Fruit fly (Drosophila melanogaster) whole organism, pupa: ENCODE data around the gene CG5665.

Experiments used
- CG10348 ChIP-seq: fragments of 200-800 bp; sonication (Bioruptor generic); IDR thresholded peaks from 2 replicates; pipeline ENCODE4 v1.3.6; 2022; ENCODE audit warnings: missing biosample characterization, missing genetic modification characterization
- CG12605 ChIP-seq: fragments of 200-800 bp; sonication (Bioruptor generic); IDR thresholded peaks from 2 replicates; pipeline ENCODE4 v1.3.6; 2022; ENCODE audit warnings: missing biosample characterization, missing genetic modification characterization
- CG13204 ChIP-seq: fragments of 200-800 bp; sonication (Bioruptor generic); optimal IDR thresholded peaks from 2 replicates; lab custom pipeline; 2018; ENCODE audit warnings: missing biosample characterization, mild to moderate bottlenecking, missing genetic modification characterization, moderate library complexity
- CG14655 ChIP-seq: fragments of 200-800 bp; sonication (Bioruptor generic); optimal IDR thresholded peaks from 3 replicates; lab custom pipeline; 2017; ENCODE audit warnings: mild to moderate bottlenecking, missing biosample characterization, missing genetic modification reagents, missing genetic modification characterization
- CG15710 ChIP-seq: fragments of 200-800 bp; sonication (Bioruptor generic); optimal IDR thresholded peaks from 2 replicates; lab custom pipeline; 2018; ENCODE audit warnings: missing biosample characterization, mild to moderate bottlenecking, missing genetic modification characterization, moderate library complexity
- CG17806 ChIP-seq: fragments of 200-800 bp; sonication (Bioruptor generic); optimal IDR thresholded peaks from 2 replicates; lab custom pipeline; 2018; ENCODE audit warnings: missing biosample characterization, mild to moderate bottlenecking, missing genetic modification characterization, moderate library complexity
- CG32121 ChIP-seq: fragments of 200-800 bp; sonication (Bioruptor generic); IDR thresholded peaks from 2 replicates; pipeline ENCODE4 v1.3.6; 2022; ENCODE audit warnings: missing biosample characterization, missing genetic modification characterization
- CG34367 ChIP-seq: fragments of 200-800 bp; sonication (Bioruptor generic); optimal IDR thresholded peaks from 2 replicates; lab custom pipeline; 2018; ENCODE audit warnings: missing biosample characterization, mild to moderate bottlenecking, missing genetic modification characterization
- CG4496 ChIP-seq: fragments of 200-800 bp; sonication (Bioruptor generic); IDR thresholded peaks from 3 replicates; pipeline ENCODE4 v1.3.6; 2022; ENCODE audit warnings: missing biosample characterization, missing genetic modification characterization
- CG8159 ChIP-seq: fragments of 200-800 bp; sonication (Bioruptor generic); optimal IDR thresholded peaks from 3 replicates; lab custom pipeline; 2018; ENCODE audit warnings: missing biosample characterization, mild to moderate bottlenecking, missing genetic modification characterization, moderate library complexity
- CG8301 ChIP-seq: fragments of 200-800 bp; sonication (Bioruptor generic); optimal IDR thresholded peaks from 2 replicates; lab custom pipeline; 2018; ENCODE audit warnings: missing biosample characterization, mild to moderate bottlenecking, missing genetic modification characterization
- CG9948 ChIP-seq: fragments of 200-800 bp; sonication (Bioruptor generic); optimal IDR thresholded peaks from 2 replicates; lab custom pipeline; 2018; ENCODE audit warnings: missing biosample characterization, mild to moderate bottlenecking, missing genetic modification characterization, moderate library complexity
- D1 ChIP-seq: fragments of 200-800 bp; sonication (Bioruptor generic); optimal IDR thresholded peaks from 2 replicates; lab custom pipeline; 2018; ENCODE audit warnings: missing biosample characterization, mild to moderate bottlenecking, missing genetic modification characterization, moderate library complexity
- EcR ChIP-seq: fragments of 200-800 bp; sonication (Bioruptor generic); optimal IDR thresholded peaks from 3 replicates; lab custom pipeline; 2019; ENCODE audit warnings: missing biosample characterization, missing genetic modification characterization, mild to moderate bottlenecking, moderate library complexity, missing genetic modification reagents
- Ets98B ChIP-seq: fragments of 200-800 bp; sonication (Bioruptor generic); IDR thresholded peaks from 2 replicates; pipeline ENCODE4 v1.3.6; 2022; ENCODE audit warnings: missing biosample characterization, missing genetic modification characterization
- Pif1A ChIP-seq: fragments of 200-800 bp; sonication (Bioruptor generic); optimal IDR thresholded peaks from 3 replicates; lab custom pipeline; 2016; ENCODE audit warnings: missing biosample characterization, missing genetic modification characterization
- Pif1B ChIP-seq: fragments of 200-800 bp; sonication (Bioruptor generic); optimal IDR thresholded peaks from 3 replicates; lab custom pipeline; 2016; ENCODE audit warnings: missing biosample characterization, missing genetic modification characterization
- Snoo ChIP-seq: fragments of 200-800 bp; sonication (Bioruptor generic); optimal IDR thresholded peaks from 3 replicates; lab custom pipeline; 2017; ENCODE audit warnings: missing biosample characterization, mild to moderate bottlenecking, missing genetic modification characterization, inconsistent platforms
- fd96Ca ChIP-seq: fragments of 200-800 bp; sonication (Bioruptor generic); IDR thresholded peaks from 3 replicates; pipeline ENCODE4 v1.3.6; 2022; ENCODE audit warnings: missing biosample characterization, missing genetic modification characterization
- gl ChIP-seq: fragments of 200-800 bp; sonication (Bioruptor generic); optimal IDR thresholded peaks from 2 replicates; lab custom pipeline; 2018; ENCODE audit warnings: missing biosample characterization, mild to moderate bottlenecking, missing genetic modification characterization
- rn ChIP-seq: fragments of 200-800 bp; sonication (Bioruptor generic); IDR thresholded peaks from 2 replicates; pipeline ENCODE4 v1.3.6; 2022; ENCODE audit warnings: missing biosample characterization, missing genetic modification characterization

CG5665 gene

DNA sequence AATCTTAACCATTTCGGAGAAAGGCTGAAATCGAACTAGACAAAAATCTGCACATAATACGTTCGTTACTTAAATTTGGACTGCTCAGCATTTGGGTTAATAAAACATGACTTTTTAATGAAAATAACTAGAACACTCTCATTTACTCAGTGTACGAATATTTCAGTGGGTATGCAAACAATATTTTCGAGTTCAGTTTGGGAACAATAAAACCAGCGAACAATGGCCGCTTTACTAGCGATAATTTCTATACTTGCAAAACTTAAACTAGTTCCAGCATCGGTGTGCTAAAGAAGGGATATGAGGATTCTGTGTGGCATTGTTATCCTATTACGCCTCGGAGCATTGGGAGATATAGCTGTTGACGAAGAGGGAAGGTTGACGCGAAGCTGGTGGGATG, at the start of gene CG5665:
CG5665 (plus strand) TSS at position 301 of the 400 bp plus-strand sequence.
- TF ChIP-seq gl (tag; lab: Kevin White, UChicago) (no peak), CG14655 (no peak), CG9948 (tag; lab: Kevin White, UChicago) (no peak), Pif1B (GFP tag; lab: Kevin White, UChicago) (no peak), EcR (GFP tag; lab: Kevin White, UChicago) (no peak), CG15710 (no peak), Ets98B (GFP tag; lab: Robert Waterston, UW) (no peak), Pif1A (GFP tag; lab: Kevin White, UChicago) (no peak), rn (GFP tag; lab: Robert Waterston, UW) (no peak), Snoo (tag; lab: Kevin White, UChicago) (no peak), CG34367 (tag; lab: Kevin White, UChicago) (no peak)

DNA sequence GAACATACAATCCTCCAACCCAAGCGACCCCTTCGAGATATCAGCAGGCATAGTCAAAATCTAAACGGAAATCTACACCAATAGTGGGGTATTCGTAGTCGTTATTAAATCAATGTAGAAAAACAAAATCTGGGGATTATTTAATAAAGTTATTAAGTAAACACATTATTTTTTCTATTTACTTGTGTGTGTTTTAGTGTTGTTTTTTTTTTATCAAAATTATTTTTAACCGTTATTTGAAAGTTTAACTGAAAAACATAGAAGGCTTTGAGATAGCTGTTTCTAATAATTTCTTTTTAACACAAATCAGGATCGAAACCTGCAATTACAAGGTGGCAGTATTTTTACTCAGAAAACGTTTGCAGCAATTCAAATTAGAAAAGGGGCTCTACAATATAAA, 49.0 kb upstream of the CG5665 start, which contains the start of gene polo:
polo (plus strand) TSS at position 301 of the 400 bp plus-strand sequence.
- TF ChIP-seq CG13204 (GFP tag; lab: Kevin White, UChicago): no peak
- no peak for TF ChIP-seq fd96Ca (GFP tag; lab: Robert Waterston, UW)
- TF ChIP-seq CG14655: no peak
- TF ChIP-seq CG17806: no peak
- TF ChIP-seq rn (GFP tag; lab: Robert Waterston, UW): no peak
- TF ChIP-seq CG8301: no peak
- no peak for TF ChIP-seq Pif1B (GFP tag; lab: Kevin White, UChicago)

DNA sequence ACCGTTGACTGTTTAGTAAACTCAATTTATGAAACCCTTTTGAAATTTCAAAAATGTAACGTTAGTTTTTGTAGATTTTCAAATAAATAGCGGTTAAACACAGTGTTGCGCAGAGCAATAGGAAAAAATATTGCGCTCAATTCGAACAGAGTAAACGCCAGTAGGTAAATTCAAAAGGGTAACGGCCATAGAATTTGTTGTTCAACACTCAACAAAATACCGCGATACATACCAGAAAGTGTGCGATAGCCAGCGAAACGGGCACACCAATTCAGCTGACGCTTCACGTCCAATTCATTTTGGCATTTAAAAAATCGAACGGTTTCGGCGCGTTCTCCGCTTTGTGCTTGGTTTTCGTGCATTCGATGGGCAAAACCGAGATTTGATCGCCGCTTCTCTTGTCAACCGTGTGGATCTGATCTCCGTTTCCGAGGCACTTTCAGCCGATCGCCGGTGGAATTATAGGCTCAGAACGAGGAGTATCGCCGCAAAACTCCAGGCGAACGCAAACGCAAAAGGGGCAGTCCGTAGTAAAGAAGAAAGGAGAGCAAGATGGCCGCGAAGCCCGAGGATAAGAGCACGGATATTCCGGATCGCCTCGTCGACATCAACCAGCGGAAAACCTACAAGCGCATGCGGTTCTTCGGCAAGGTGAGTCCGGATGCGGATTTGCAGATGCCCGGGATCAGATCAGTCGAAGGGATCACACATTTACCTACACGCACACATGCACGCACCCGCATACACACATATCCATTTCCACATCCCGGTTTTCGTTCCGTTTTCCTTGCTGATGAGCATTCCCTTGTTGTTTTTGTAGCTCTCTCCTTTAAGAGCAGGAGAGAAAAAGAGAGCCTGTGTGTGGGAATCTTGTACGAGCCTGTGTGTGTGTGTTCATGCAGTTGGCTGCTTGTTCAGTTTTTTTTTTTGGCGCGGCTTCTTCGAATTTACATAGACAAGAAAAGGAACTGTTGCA, 48.3 kb upstream of the CG5665 start:
- TF ChIP-seq CG4496 (GFP tag; lab: Robert Waterston, UW): no peak
- TF ChIP-seq CG10348 (GFP tag; lab: Robert Waterston, UW): no peak
- no peak for TF ChIP-seq CG12605 (GFP tag; lab: Robert Waterston, UW)
- no peak for TF ChIP-seq CG14655
- TF ChIP-seq Pif1B (GFP tag; lab: Kevin White, UChicago): no peak
- TF ChIP-seq gl (tag; lab: Kevin White, UChicago): no peak

DNA sequence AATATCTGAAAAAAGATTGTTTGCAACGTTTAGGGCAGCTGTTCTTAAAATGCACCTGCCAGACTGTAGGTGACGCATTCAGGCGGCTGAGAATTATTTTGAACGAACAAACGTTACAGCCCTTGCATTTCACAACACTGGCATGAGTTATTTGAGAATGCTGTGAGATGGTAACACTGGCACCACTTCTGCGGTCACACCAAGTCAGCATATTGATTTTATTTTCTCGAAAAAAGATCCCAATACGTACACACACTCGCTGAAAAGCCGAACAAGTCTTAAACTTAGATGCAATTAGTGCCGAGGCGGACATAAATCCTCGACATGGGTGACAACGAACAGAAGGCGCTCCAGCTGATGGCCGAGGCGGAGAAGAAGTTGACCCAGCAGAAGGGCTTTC, 44.8 kb upstream of the CG5665 start, which contains the start of gene alphaSnap:
alphaSnap (plus strand) TSS at position 164 of the 400 bp plus-strand sequence.
- TF ChIP-seq Ets98B (GFP tag; lab: Robert Waterston, UW) (no peak; the same call in 1 of the 2 replicates), CG34367 (tag; lab: Kevin White, UChicago) (peak; percentile 19)

dm6 chr3L:20316956-20317589, 41.2 kb upstream of the CG5665 start, which contains the start of gene Spn77Ba:
Gene Spn77Ba, plus strand, starts transcription at chr3L:20317190.
- no peak for TF ChIP-seq CG17806
- TF ChIP-seq Ets98B (GFP tag; lab: Robert Waterston, UW): peak; percentile 65; the same call in 1 of the 2 replicates
- no peak for TF ChIP-seq CG15710
- TF ChIP-seq EcR (GFP tag; lab: Kevin White, UChicago): peak; percentile 45
- TF ChIP-seq fd96Ca (GFP tag; lab: Robert Waterston, UW): peak; percentile 57; the same call in 1 of the 3 replicates
- TF ChIP-seq CG14655: no peak
- no peak for TF ChIP-seq D1 (tag; lab: Kevin White, UChicago)
- no peak for TF ChIP-seq CG13204 (GFP tag; lab: Kevin White, UChicago)
- peak; percentile 69; the same call in 2 of the 3 replicates for TF ChIP-seq CG4496 (GFP tag; lab: Robert Waterston, UW)
- TF ChIP-seq CG12605 (GFP tag; lab: Robert Waterston, UW): no peak; the same call in 1 of the 2 replicates
- no peak for TF ChIP-seq Snoo (tag; lab: Kevin White, UChicago)
- peak; percentile 12 for TF ChIP-seq Pif1A (GFP tag; lab: Kevin White, UChicago)
- TF ChIP-seq rn (GFP tag; lab: Robert Waterston, UW): no peak
- TF ChIP-seq CG8301: no peak
- peak; percentile 39 for TF ChIP-seq Pif1B (GFP tag; lab: Kevin White, UChicago)
- no peak for TF ChIP-seq CG8159 (tag; lab: Kevin White, UChicago)
- TF ChIP-seq CG9948 (tag; lab: Kevin White, UChicago): no peak
- TF ChIP-seq CG32121 (GFP tag; lab: Robert Waterston, UW): no peak
- TF ChIP-seq gl (tag; lab: Kevin White, UChicago): peak; percentile 70
- peak; percentile 33 for TF ChIP-seq CG34367 (tag; lab: Kevin White, UChicago)
- 0 out of 2 replicates have a peak, but pooled peaks have one; percentile 19 for TF ChIP-seq CG10348 (GFP tag; lab: Robert Waterston, UW)

DNA sequence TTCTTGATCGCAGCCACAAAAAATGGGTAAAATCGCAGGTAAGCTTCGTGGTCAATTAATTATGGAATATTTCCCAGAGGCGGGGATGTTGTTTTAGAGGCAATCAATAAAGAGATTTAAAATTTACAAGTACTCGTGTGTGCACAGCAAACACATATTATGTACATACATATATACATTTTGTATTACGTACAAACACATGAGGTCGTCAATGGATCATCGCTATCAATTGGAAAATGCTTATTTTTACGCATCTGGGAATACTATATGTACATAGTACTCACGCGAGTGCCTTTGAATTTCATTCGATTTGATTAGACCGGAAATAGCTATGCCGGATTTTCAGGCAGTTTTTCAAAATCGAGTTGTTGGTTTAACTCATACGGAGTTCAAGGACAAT, 40.6 kb upstream of the CG5665 start:
- TF ChIP-seq CG34367 (tag; lab: Kevin White, UChicago) (no peak), D1 (tag; lab: Kevin White, UChicago) (no peak), CG15710 (no peak), CG9948 (tag; lab: Kevin White, UChicago) (no peak), fd96Ca (GFP tag; lab: Robert Waterston, UW) (no peak), CG8301 (no peak), CG8159 (tag; lab: Kevin White, UChicago) (no peak), rn (GFP tag; lab: Robert Waterston, UW) (no peak), gl (tag; lab: Kevin White, UChicago) (no peak)
